Fruit fly (Drosophila melanogaster) whole organism, wandering third instar larva: ENCODE measurements around the gene CG3515.

Experiments used
- OdsH ChIP-seq: fragments of 200-800 bp; sonication (Bioruptor generic); optimal IDR thresholded peaks from 2 replicates; lab custom pipeline; 2016; ENCODE audit warnings: missing biosample characterization, mild to moderate bottlenecking, missing genetic modification characterization
- Rel ChIP-seq, 2 experiments: fragments of 200-800 bp; sonication (Bioruptor generic) in 1 of 2; optimal IDR thresholded peaks; 2 replicates in 1 of 2; 3 replicates in 1 of 2; lab custom pipeline; 2016 to 2019; ENCODE audit warnings: mild to moderate bottlenecking in 2 of 2, missing biosample characterization in 2 of 2, missing genetic modification characterization in 2 of 2, moderate library complexity in 1 of 2
- dmrt93B ChIP-seq: fragments of 200-800 bp; sonication (Bioruptor generic); optimal IDR thresholded peaks from 2 replicates; lab custom pipeline; 2018; ENCODE audit warnings: missing biosample characterization, mild to moderate bottlenecking, missing genetic modification characterization
- dsf ChIP-seq: sonication (Bioruptor generic); optimal IDR thresholded peaks from 2 replicates; lab custom pipeline; 2016; ENCODE audit warnings: missing biosample characterization, missing genetic modification characterization, borderline replicate concordance
- foxo ChIP-seq, 2 experiments: fragments of 200-800 bp; sonication (Bioruptor generic); optimal IDR thresholded peaks; 2 replicates in 1 of 2; 3 replicates in 1 of 2; lab custom pipeline; 2016 to 2017; ENCODE audit warnings: missing biosample characterization in 2 of 2, missing genetic modification characterization in 2 of 2
- fru ChIP-seq: fragments of 200-800 bp; sonication (Bioruptor generic); optimal IDR thresholded peaks from 3 replicates; lab custom pipeline; 2016; ENCODE audit warnings: missing biosample characterization, mild to moderate bottlenecking, missing genetic modification characterization
- h ChIP-seq: fragments of 200-800 bp; sonication (Bioruptor generic); optimal IDR thresholded peaks from 3 replicates; lab custom pipeline; 2016; ENCODE audit warnings: missing biosample characterization, mild to moderate bottlenecking, missing genetic modification characterization
- sv ChIP-seq: fragments of 200-800 bp; sonication (Bioruptor generic); optimal IDR thresholded peaks from 3 replicates; lab custom pipeline; 2016; ENCODE audit warnings: missing biosample characterization, missing genetic modification characterization

dm6 chr2L:2591569-2591968, 38.9 kb upstream of the CG3515 start, which contains the start of gene CG15394:
- TF ChIP-seq h (no peak), dsf (GFP tag; lab: Kevin White, UChicago) (no peak), dmrt93B (no peak), Rel (GFP tag; optimal IDR thresholded peaks at IDR 0.05; lab: Kevin White, UChicago) (no peak), Rel (tag; optimal IDR thresholded peaks at IDR 0.05; lab: Kevin White, UChicago) (no peak), OdsH (GFP tag; lab: Kevin White, UChicago) (no peak), sv (GFP tag; lab: Kevin White, UChicago) (no peak), foxo (GFP tag; optimal IDR thresholded peaks at IDR 0.05; lab: Kevin White, UChicago) (no peak), fru (GFP tag; lab: Kevin White, UChicago) (no peak)
